Fruit fly (Drosophila melanogaster): ENCODE results near the gene Fie.

DNA sequence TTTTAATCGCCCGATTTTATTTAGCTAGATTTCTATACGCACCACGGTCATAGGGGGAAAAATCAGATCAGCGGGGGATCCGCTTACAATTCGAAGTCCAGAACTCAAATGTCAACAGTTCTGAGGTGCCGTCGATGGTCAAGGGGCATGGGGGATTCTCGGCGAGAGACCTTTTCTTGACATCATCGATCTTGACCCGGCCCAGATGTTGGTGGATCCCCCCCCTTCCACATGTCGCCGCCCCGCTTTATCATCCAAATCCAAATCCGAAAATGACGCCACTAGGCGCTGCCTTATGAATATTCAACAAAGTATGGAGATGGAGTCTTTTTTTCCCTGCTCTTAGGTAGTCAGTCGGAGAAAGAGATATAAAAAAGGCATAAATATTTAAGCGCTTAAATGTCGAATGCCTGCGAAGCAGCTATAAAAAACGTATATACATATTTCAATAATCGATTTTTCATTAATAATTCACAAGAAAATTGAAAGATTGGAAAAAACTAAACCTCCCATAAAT is 44.5 kb upstream of the Fie start:
- no peak for TF ChIP-seq ttk (optimal IDR thresholded peaks at IDR 0.05)
- TF ChIP-seq Myc (optimal IDR thresholded peaks at IDR 0.05): no peak

Measured in Kc167 (cell line).